Worm (Caenorhabditis elegans): ENCODE results near the gene C17G10.1.

C17G10.1 gene

DNA sequence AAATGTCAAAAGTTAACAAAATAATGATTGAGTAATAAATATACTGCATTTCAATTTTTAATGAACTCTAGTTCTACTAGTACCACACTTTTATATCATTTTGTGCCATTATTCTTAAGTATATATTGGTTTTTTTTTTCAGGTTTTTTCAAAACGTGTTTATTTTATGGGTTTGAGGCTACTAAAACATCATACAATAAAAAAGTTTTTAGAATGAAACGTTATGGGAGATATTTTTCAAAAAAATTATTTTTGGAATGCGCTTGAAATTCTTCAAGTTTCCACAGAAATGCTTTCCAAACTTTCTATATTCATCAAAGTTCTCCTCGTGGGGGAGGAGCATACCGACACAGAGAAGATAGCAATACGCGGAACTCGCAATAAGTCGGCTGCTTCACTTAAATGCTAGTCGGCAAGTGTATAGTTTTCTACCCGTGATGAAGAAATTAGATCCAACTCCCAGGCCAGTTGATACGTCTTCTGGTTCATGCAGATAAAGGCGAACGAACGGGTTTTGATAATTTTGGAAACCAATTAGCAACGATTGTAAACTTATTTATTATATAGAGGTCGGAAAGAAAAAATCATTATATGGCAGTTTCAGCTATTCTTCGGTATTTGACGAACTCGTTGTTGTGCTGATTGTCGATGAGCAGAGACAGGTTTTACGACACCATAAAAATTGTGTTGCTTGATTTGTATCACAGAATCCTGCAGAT lies 3.1 kb downstream of the C17G10.1 start, which contains the start of gene C17G10.10 (continued):
- no peak for TF ChIP-seq sptf-2 (GFP tag; optimal IDR thresholded peaks at IDR 0.05)
- TF ChIP-seq atf-7 (tag; optimal IDR thresholded peaks at IDR 0.05), result peak; percentile 40
- no peak for TF ChIP-seq rpc-1 (optimal IDR thresholded peaks at IDR 0.05)
- peak; percentile 15 for TF ChIP-seq rpc-1 (tag; optimal IDR thresholded peaks at IDR 0.05)
- TF ChIP-seq unc-62 (GFP tag; optimal IDR thresholded peaks at IDR 0.05), result no peak
- peak; percentile 83 for TF ChIP-seq ama-1 (optimal IDR thresholded peaks at IDR 0.05)
- no peak for TF ChIP-seq ama-1 (GFP tag; optimal IDR thresholded peaks at IDR 0.05)
- no peak for TF ChIP-seq mel-28 (tag; optimal IDR thresholded peaks at IDR 0.05; ENCODE audit: borderline replicate concordance)
- no peak for TF ChIP-seq hsf-1 (GFP tag; IDR thresholded peaks at IDR 0.05)
- no peak for TF ChIP-seq nhr-179 (tag; optimal IDR thresholded peaks at IDR 0.05)
- TF ChIP-seq madf-3 (GFP tag; IDR thresholded peaks at IDR 0.05), result 0 out of 2 replicates have a peak, but pooled peaks have one; percentile 13
- no peak for TF ChIP-seq hlh-26 (GFP tag; conservative IDR thresholded peaks at IDR 0.05)
- no peak for TF ChIP-seq C06A6.2 (GFP tag; conservative IDR thresholded peaks at IDR 0.05)
- TF ChIP-seq lsy-27 (tag; optimal IDR thresholded peaks at IDR 0.05; ENCODE audit: borderline replicate concordance, insufficient read depth), result no peak
- TF ChIP-seq B0035.1 (tag; optimal IDR thresholded peaks at IDR 0.05), result no peak
- no peak for TF ChIP-seq dpl-1 (GFP tag; optimal IDR thresholded peaks at IDR 0.05)
- TF ChIP-seq repo-1 (tag; optimal IDR thresholded peaks at IDR 0.05), result peak; percentile 78
- peak; percentile 75 for TF ChIP-seq lin-40 (tag; optimal IDR thresholded peaks at IDR 0.05)
- no peak for TF ChIP-seq gei-17 (GFP tag; optimal IDR thresholded peaks at IDR 0.05)
- TF ChIP-seq K11D2.4 (GFP tag; IDR thresholded peaks at IDR 0.05), result no peak
- no peak for TF ChIP-seq nfya-1 (tag; optimal IDR thresholded peaks at IDR 0.05; ENCODE audit: borderline replicate concordance, insufficient read depth)
- peak; percentile 78 for TF ChIP-seq B0336.3 (GFP tag; IDR thresholded peaks at IDR 0.05)
- TF ChIP-seq somi-1 (GFP tag; optimal IDR thresholded peaks at IDR 0.05), result no peak
- peak; percentile 45 for TF ChIP-seq madf-8 (GFP tag; conservative IDR thresholded peaks at IDR 0.05)
- peak; percentile 49 for TF ChIP-seq lin-54 (GFP tag; optimal IDR thresholded peaks at IDR 0.05)
- peak; percentile 87 for TF ChIP-seq snpc-1.3 (tag; optimal IDR thresholded peaks at IDR 0.05; ENCODE audit: insufficient read depth)
- peak; percentile 28 for TF ChIP-seq madf-10 (tag; optimal IDR thresholded peaks at IDR 0.05)
- TF ChIP-seq dpff-1 (tag; optimal IDR thresholded peaks at IDR 0.05), result no peak
- TF ChIP-seq mxl-1 (tag; optimal IDR thresholded peaks at IDR 0.05), result no peak
- TF ChIP-seq hrde-1 (tag; optimal IDR thresholded peaks at IDR 0.05; ENCODE audit: borderline replicate concordance), result peak; percentile 68
- TF ChIP-seq ztf-25 (GFP tag; IDR thresholded peaks at IDR 0.05), result no peak
- TF ChIP-seq rec-8 (tag; optimal IDR thresholded peaks at IDR 0.05), result no peak
- peak; percentile 89 for TF ChIP-seq attf-6 (GFP tag; IDR thresholded peaks at IDR 0.05)
- no peak for TF ChIP-seq sea-2 (GFP tag; IDR thresholded peaks at IDR 0.05)
- peak; percentile 59 for TF ChIP-seq nhr-80 (tag; optimal IDR thresholded peaks at IDR 0.05)
- TF ChIP-seq T26A5.8 (tag; optimal IDR thresholded peaks at IDR 0.05), result no peak
- peak; percentile 64 for TF ChIP-seq mcd-1 (GFP tag; IDR thresholded peaks at IDR 0.05)
- no peak for TF ChIP-seq aptf-2 (GFP tag; conservative IDR thresholded peaks at IDR 0.05)
- no peak for TF ChIP-seq let-526 (GFP tag; IDR thresholded peaks at IDR 0.05)
- TF ChIP-seq dox-1 (GFP tag; IDR thresholded peaks at IDR 0.05), result peak; percentile 79
- TF ChIP-seq ztf-18 (tag; optimal IDR thresholded peaks at IDR 0.05), result peak; percentile 14
- no peak for TF ChIP-seq hlh-12 (tag; optimal IDR thresholded peaks at IDR 0.05)
- TF ChIP-seq ceh-27 (GFP tag; optimal IDR thresholded peaks at IDR 0.05), result peak; percentile 4
- TF ChIP-seq B0261.1 (tag; optimal IDR thresholded peaks at IDR 0.05), result peak; percentile 9
- peak; percentile 77 for TF ChIP-seq F23B12.7 (tag; optimal IDR thresholded peaks at IDR 0.05; ENCODE audit: insufficient read depth)
- peak; percentile 58 for TF ChIP-seq fkh-3 (tag; optimal IDR thresholded peaks at IDR 0.05)
- peak; percentile 90 for TF ChIP-seq hmg-1.2 (GFP tag; IDR thresholded peaks at IDR 0.05)
- TF ChIP-seq Y53F4B.3 (GFP tag; IDR thresholded peaks at IDR 0.05), result no peak

Measured in whole organism, young adult.